Worm (Caenorhabditis elegans) whole organism, dauer: ENCODE measurements around the gene gcc-1.

Experiments
- unc-62 ChIP-seq: sonication (generic microtip); optimal IDR thresholded peaks from 2 replicates; lab custom pipeline; 2017; ENCODE audit warnings: missing biosample characterization, missing genetic modification reagents, missing genetic modification characterization

The gcc-1 gene

DNA sequence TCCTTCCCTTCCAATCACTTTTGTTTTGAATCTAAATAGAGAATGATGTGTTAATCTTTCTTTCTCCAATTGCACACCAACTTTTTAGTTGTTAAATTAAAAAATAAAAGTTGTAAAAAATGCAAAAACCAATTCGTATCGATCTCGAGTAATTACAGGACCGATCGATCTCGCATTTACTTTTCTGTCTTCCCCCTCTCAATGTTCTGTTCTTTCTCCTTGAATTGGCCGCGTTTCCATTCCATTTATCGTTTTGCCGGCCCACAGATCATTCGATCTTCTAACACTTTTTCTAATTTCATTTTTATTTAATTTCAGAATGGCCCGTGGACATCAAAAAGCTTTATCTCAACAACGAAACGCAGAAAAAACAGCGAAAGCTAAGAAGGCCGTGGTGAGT, 24.6 kb upstream of the gcc-1 start, which contains the start of gene K10B3.1:
K10B3.1 (plus strand) TSS at position 301 of the 400 bp plus-strand sequence.
- no peak for TF ChIP-seq unc-62

DNA sequence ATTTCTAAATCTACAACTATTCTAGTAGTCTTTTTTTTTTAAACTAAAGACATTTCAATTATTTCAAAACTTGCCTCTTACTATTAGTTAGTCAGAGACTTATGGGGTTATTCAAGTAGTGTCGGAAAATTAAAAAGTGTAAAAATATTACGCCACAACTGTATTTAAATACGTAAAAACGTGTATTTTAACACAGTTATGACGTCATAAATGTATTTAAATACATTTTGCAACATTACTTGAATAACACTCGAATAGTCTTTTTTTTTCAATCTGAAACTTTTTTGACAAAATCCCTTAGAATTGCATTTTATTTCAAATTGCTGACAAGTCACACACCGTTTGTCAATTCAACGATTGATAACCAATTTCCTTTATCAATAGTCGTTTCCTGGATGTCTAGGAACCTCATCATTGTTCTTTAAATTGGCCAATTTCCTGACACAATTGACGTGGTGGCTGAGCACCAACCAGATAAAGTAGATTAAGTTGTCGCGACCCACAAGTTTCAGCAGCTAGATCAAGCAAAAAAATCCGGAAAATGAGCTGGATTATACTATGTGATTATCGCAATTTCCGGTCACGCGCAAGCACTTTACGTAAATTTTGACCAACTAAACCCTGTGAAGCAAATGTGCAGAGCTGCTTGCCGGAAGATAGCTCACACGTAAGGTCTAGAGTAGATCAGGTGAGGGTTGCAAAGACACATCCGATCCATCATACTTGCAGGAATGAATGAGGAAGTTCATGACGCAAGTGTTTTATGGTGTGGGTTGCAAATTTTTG, 20.0 kb upstream of the gcc-1 start:
- TF ChIP-seq unc-62: no peak

- TF ChIP-seq unc-62: no peak
Measured at ce11 chrX:3141704-3142103, 18.0 kb upstream of the gcc-1 start.

- TF ChIP-seq unc-62: no peak
Measured at ce11 chrX:3145265-3145664, 14.5 kb upstream of the gcc-1 start, which contains the start of gene C15C7.4. TSS of gene C15C7.4 (plus strand) at chrX:3145565.

- TF ChIP-seq unc-62: no peak
Measured at ce11 chrX:3152361-3152760, 7.4 kb upstream of the gcc-1 start, which contains the start of gene bbln-1. TSS of gene bbln-1 (minus strand) at chrX:3152461.

ce11 chrX:3153133-3153532, 6.6 kb upstream of the gcc-1 start:
- no peak for TF ChIP-seq unc-62

- no peak for TF ChIP-seq unc-62
Measured at ce11 chrX:3154562-3154961, 5.2 kb upstream of the gcc-1 start.

- TF ChIP-seq unc-62: no peak
Measured at ce11 chrX:3155111-3155843, 4.5 kb upstream of the gcc-1 start.

DNA sequence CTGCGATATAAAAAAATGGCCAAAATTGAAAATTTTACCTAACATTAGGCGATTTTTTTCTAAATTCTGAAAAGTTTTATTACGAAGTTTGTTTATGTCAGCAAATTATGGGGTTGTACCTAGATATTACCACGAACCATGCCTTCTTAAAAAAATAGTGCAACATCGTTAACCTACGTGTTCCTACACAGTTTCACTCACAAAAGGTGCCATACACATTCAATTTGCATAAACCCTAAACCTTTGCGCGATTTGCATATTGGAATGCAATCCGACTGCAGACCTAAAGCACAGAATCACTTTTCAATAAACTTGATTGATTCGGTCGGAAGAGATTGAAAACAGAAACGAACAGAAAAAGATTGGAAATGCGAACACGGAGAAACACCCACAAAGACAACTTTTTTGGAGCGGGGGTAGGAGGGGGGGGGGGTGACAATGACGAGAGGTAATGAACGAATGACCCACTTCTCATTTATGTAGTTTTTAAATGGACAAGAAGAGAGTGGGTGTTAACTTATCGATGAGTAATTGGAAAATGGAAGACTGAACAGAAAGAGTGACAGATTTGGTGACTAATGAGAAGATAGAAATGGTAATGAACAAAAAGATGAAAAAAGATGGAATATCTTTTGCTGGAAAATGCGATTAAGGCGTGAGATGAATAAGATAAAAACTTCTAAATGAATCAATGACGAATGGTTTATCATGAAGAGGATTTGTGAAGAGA, 3.5 kb upstream of the gcc-1 start:
- TF ChIP-seq unc-62: no peak

ce11 chrX:3163972-3164575, 4.3 kb downstream of the gcc-1 start, which contains the start of gene syx-6:
TSS of gene syx-6 (plus strand) at chrX:3164525.
- TF ChIP-seq unc-62: no peak

DNA sequence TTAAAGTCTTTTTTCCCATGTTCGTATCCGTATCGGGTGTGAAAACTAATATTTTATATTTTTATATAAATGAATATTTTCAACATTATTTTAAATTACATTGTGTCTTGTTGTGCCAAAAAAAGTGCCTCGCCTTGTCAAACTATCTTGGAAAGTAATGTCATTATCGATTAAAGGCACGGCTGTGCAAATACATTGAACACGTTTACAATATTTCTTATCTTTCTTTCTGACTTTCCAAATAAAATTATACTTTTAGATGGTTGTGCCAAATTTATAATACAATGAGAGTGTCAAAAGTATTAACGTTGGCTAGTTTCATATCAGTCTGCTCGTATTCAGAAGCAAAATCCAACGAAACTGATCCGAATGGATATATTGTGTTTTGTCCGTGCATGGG, 5.8 kb downstream of the gcc-1 start, which contains the start of gene pfut-1:
pfut-1 (plus strand) TSS at position 258 of the 400 bp plus-strand sequence.
- no peak for TF ChIP-seq unc-62

ce11 chrX:3170456-3170855, 10.7 kb downstream of the gcc-1 start, which contains the start of gene C15C7.6:
TSS of gene C15C7.6 (minus strand) at chrX:3170556.
- TF ChIP-seq unc-62: no peak

DNA sequence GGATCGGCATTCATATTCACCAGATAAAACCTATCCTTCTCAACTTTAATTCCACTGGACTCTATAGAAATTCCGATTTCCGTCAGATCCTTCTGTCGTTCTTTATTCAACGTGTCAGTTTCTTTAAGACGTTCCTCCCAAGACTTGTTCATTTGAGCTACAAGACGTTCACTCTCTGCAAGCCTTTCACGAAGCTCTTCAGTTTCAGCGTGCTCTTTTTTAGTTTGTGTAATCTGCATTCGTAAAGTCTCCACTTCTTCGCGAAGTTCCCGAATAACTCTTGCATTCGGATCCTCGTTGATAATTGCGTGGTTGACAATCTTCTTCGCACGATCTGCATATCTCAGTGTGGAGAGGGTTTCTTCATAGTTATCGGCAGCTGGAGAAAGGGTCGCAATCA, 17.0 kb downstream of the gcc-1 start:
- TF ChIP-seq unc-62: no peak

DNA sequence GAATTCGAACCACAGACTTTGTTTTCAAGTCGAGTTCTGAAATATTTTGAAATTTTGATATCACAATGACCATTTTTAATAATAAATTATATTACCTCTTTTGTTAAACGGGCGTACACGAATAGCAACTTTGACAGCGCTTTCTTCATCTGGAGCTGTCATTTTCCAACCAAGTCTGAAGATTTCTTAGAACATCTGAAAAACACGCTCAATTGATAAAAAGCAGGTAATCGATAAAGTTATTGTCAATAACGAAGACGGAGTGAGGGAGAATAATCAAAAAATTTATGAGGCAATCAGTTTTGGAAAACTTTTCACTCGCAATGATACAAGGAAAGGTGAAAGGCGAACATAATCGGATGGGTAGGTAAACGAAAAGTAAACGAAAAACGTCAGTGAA, 18.8 kb downstream of the gcc-1 start, which contains the start of gene klp-4:
klp-4 (minus strand) TSS at position 201 of the 400 bp plus-strand sequence.
- no peak for TF ChIP-seq unc-62

DNA sequence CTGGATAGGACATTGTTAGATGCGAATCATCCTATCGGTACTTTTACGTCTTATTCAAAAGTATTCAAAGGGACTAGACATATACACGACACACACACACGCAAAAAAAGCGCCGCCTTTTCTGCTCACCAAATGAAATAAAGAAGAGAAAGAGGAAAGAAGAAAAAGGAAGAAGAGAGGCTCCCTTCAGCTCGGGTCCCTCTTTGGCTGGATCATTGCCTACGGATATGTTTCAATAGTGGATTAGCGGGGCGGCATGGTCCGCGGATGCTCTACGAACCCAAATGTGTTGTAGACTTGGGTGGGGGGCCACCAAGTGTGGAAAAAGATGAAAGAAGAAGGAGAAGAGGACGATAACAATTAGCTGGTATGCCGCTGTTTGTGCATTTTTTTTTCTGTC, 21.6 kb downstream of the gcc-1 start:
- no peak for TF ChIP-seq unc-62

- no peak for TF ChIP-seq unc-62
Measured at ce11 chrX:3181870-3182269, 22.1 kb downstream of the gcc-1 start.
